Fruit fly (Drosophila melanogaster): Measurements from ENCODE around the gene CG13474.

DNA sequence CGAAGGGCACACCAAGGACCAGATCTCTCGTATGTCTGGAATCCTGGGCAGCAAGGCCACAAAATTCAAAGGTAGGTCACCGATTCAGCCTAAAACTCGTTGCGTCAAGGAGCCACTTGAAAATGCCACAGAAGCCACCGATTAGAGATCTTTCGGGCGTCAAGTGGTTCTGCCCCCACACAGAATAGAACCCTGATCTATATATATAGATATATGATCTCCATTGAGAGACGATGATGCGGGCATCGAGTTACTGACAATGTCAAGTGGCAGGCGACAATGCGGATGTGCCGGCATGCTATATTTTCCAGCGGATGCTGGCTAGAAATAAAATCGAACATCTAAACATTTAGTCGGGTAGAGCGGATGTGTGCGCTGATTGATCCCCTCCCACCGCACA lies 32.5 kb downstream of the CG13474 start:
- TF ChIP-seq psq (optimal IDR thresholded peaks at IDR 0.05) (no peak), CG8478 (optimal IDR thresholded peaks at IDR 0.05) (no peak), usp (GFP tag; optimal IDR thresholded peaks at IDR 0.05) (no peak), pan (optimal IDR thresholded peaks at IDR 0.05) (no peak), EcR (GFP tag; optimal IDR thresholded peaks at IDR 0.05) (no peak), Dll (optimal IDR thresholded peaks at IDR 0.05) (no peak)
